Worm (Caenorhabditis elegans) whole organism, L3 larva: ENCODE measurements around the gene ZC239.20.

Experiments used
- R02D3.7 ChIP-seq: fragments of 150-350 bp; optimal IDR thresholded peaks from 2 replicates; lab custom pipeline; 2014; ENCODE audit warnings: missing biosample characterization, missing genetic modification characterization
- ceh-16 ChIP-seq: sonication (generic microtip); optimal IDR thresholded peaks from 2 replicates; lab custom pipeline; 2017; ENCODE audit warnings: missing biosample characterization, missing genetic modification characterization
- ceh-28 ChIP-seq: fragments of 150-350 bp; optimal IDR thresholded peaks from 2 replicates; lab custom pipeline; 2014; ENCODE audit warnings: missing biosample characterization, missing genetic modification reagents, missing genetic modification characterization
- ceh-82 ChIP-seq: fragments of 150-350 bp; optimal IDR thresholded peaks from 2 replicates; lab custom pipeline; 2014; ENCODE audit warnings: missing biosample characterization, missing genetic modification characterization
- ceh-9 ChIP-seq: sonication (generic microtip); optimal IDR thresholded peaks from 2 replicates; lab custom pipeline; 2018; ENCODE audit warnings: missing biosample characterization, missing genetic modification characterization
- egl-27 ChIP-seq: sonication (generic microtip); optimal IDR thresholded peaks from 4 replicates; lab custom pipeline; 2017; ENCODE audit warnings: missing biosample characterization, missing genetic modification reagents, missing genetic modification characterization
- egl-5 ChIP-seq: fragments of 150-350 bp; optimal IDR thresholded peaks from 2 replicates; lab custom pipeline; 2017; ENCODE audit warnings: missing biosample characterization, missing genetic modification reagents, missing genetic modification characterization, inconsistent platforms
- elt-2 ChIP-seq: sonication (generic microtip); optimal IDR thresholded peaks from 2 replicates; lab custom pipeline; 2016; ENCODE audit warnings: missing genetic modification reagents, mild to moderate bottlenecking, missing genetic modification characterization, missing compliant biosample characterization
- elt-3 ChIP-seq, 3 experiments: fragments of 150-350 bp in 1 of 3; sonication (generic microtip) in 2 of 3; optimal IDR thresholded peaks; 2 replicates in 2 of 3; 4 replicates in 1 of 3; lab custom pipeline; 2014 to 2017; ENCODE audit warnings: missing biosample characterization in 3 of 3, missing genetic modification characterization in 3 of 3
- eor-1 ChIP-seq, 2 experiments: fragments of 150-350 bp; optimal IDR thresholded peaks; 2 replicates each; lab custom pipeline; 2014 to 2018; ENCODE audit warnings: missing biosample characterization in 2 of 2, missing genetic modification characterization in 2 of 2
- fkh-2 ChIP-seq: fragments of 150-350 bp; optimal IDR thresholded peaks from 2 replicates; lab custom pipeline; 2014; ENCODE audit warnings: missing biosample characterization, missing genetic modification reagents, missing genetic modification characterization
- fos-1 ChIP-seq: fragments of 150-350 bp; optimal IDR thresholded peaks from 2 replicates; lab custom pipeline; 2014; ENCODE audit warnings: missing biosample characterization, missing genetic modification characterization
- jun-1 ChIP-seq: fragments of 150-350 bp; optimal IDR thresholded peaks from 2 replicates; lab custom pipeline; 2014; ENCODE audit warnings: missing biosample characterization, missing genetic modification reagents, missing genetic modification characterization
- lin-15B ChIP-seq: fragments of 150-350 bp; optimal IDR thresholded peaks from 2 replicates; lab custom pipeline; 2014; ENCODE audit warnings: missing biosample characterization, missing genetic modification characterization
- lsy-12 ChIP-seq: sonication (generic microtip); optimal IDR thresholded peaks from 2 replicates; lab custom pipeline; 2016; ENCODE audit warnings: mild to moderate bottlenecking, missing genetic modification characterization, missing compliant biosample characterization
- mdl-1 ChIP-seq: fragments of 150-350 bp; optimal IDR thresholded peaks from 2 replicates; lab custom pipeline; 2014; ENCODE audit warnings: missing biosample characterization, missing genetic modification characterization
- nfya-1 ChIP-seq: sonication (generic microtip); optimal IDR thresholded peaks from 2 replicates; lab custom pipeline; 2017; ENCODE audit warnings: missing genetic modification characterization, mild to moderate bottlenecking, missing compliant biosample characterization, antibody characterized with exemption, moderate library complexity; ENCODE audit not compliant: insufficient read depth
- nhr-11 ChIP-seq: fragments of 150-350 bp; optimal IDR thresholded peaks from 2 replicates; lab custom pipeline; 2014; ENCODE audit warnings: missing biosample characterization, missing genetic modification characterization
- nhr-12 ChIP-seq: fragments of 150-350 bp; optimal IDR thresholded peaks from 2 replicates; lab custom pipeline; 2014; ENCODE audit warnings: missing biosample characterization, missing genetic modification characterization
- nhr-23 ChIP-seq: fragments of 150-350 bp; optimal IDR thresholded peaks from 2 replicates; lab custom pipeline; 2014; ENCODE audit warnings: missing biosample characterization, missing genetic modification reagents, missing genetic modification characterization
- nhr-237 ChIP-seq: fragments of 150-350 bp; optimal IDR thresholded peaks from 2 replicates; lab custom pipeline; 2014; ENCODE audit warnings: missing biosample characterization, missing genetic modification characterization
- nhr-25 ChIP-seq: sonication (generic microtip); optimal IDR thresholded peaks from 2 replicates; lab custom pipeline; 2017; ENCODE audit warnings: missing biosample characterization, missing genetic modification characterization
- nhr-28 ChIP-seq: fragments of 150-350 bp; optimal IDR thresholded peaks from 2 replicates; lab custom pipeline; 2014; ENCODE audit warnings: missing biosample characterization, missing genetic modification characterization
- nhr-67 ChIP-seq: fragments of 150-350 bp; optimal IDR thresholded peaks from 2 replicates; lab custom pipeline; 2014; ENCODE audit warnings: missing biosample characterization, missing genetic modification characterization
- nhr-77 ChIP-seq: fragments of 150-350 bp; optimal IDR thresholded peaks from 2 replicates; lab custom pipeline; 2014; ENCODE audit warnings: missing biosample characterization, missing genetic modification characterization
- pha-4 ChIP-seq: fragments of 150-350 bp; optimal IDR thresholded peaks from 2 replicates; lab custom pipeline; 2014; ENCODE audit warnings: missing biosample characterization, missing genetic modification reagents, missing genetic modification characterization
- pqm-1 ChIP-seq: fragments of 150-350 bp; optimal IDR thresholded peaks from 2 replicates; lab custom pipeline; 2017; ENCODE audit warnings: missing biosample characterization, missing genetic modification characterization, inconsistent platforms
- sea-2 ChIP-seq: fragments of 150-350 bp; sonication (generic microtip); optimal IDR thresholded peaks from 4 replicates; lab custom pipeline; 2014; ENCODE audit warnings: missing biosample characterization, missing genetic modification reagents, missing genetic modification characterization
- skn-1 ChIP-seq: fragments of 150-350 bp; optimal IDR thresholded peaks from 2 replicates; lab custom pipeline; 2014; ENCODE audit warnings: missing biosample characterization, missing genetic modification characterization
- tbx-2 ChIP-seq: sonication (generic microtip); optimal IDR thresholded peaks from 2 replicates; lab custom pipeline; 2016; ENCODE audit warnings: mild to moderate bottlenecking, missing genetic modification characterization, missing compliant biosample characterization
- unc-62 ChIP-seq: fragments of 150-350 bp; sonication (generic microtip); optimal IDR thresholded peaks from 4 replicates; lab custom pipeline; 2014; ENCODE audit warnings: missing biosample characterization, missing genetic modification reagents, missing genetic modification characterization
- zag-1 ChIP-seq: fragments of 150-350 bp; optimal IDR thresholded peaks from 2 replicates; lab custom pipeline; 2014; ENCODE audit warnings: missing biosample characterization, missing genetic modification characterization
- ztf-11 ChIP-seq: fragments of 150-350 bp; optimal IDR thresholded peaks from 2 replicates; lab custom pipeline; 2014; ENCODE audit warnings: missing biosample characterization, missing genetic modification characterization

The ZC239.20 gene

ce11 chrII:3247556-3247955, 41.2 kb upstream of the ZC239.20 start:
- TF ChIP-seq nhr-67 (tag; lab: Kevin White, UChicago) (no peak), ceh-82 (tag; lab: Kevin White, UChicago) (no peak)

- TF ChIP-seq nhr-25 (no peak), elt-2 (peak; percentile 99), nhr-12 (no peak), tbx-2 (no peak), pqm-1 (tag; lab: Kevin White, UChicago) (peak; percentile 96), egl-5 (tag; lab: Kevin White, UChicago) (no peak), jun-1 (tag; lab: Kevin White, UChicago) (peak; percentile 71), nhr-11 (no peak), ceh-16 (tag; lab: Kevin White, UChicago) (no peak), nfya-1 (tag; lab: Kevin White, UChicago) (no peak), eor-1 (tag; optimal IDR thresholded peaks at IDR 0.05; lab: Kevin White, UChicago) (no peak)
- TF ChIP-seq, all 47 proteins: peak for 3
Observed at ce11 chrII:3245836-3246235, 39.5 kb upstream of the ZC239.20 start, which contains the start of gene C17F4.7. Gene C17F4.7 (minus strand): TSS chrII:3246015.

ce11 chrII:3244758-3245157, 38.4 kb upstream of the ZC239.20 start:
- peak; percentile 9 for TF ChIP-seq fos-1 (tag; lab: Kevin White, UChicago)
- no peak for TF ChIP-seq jun-1 (tag; lab: Kevin White, UChicago)
- TF ChIP-seq lin-15B = no peak
- TF ChIP-seq fkh-2 = no peak
- peak; percentile 54 for TF ChIP-seq nhr-77 (tag; lab: Kevin White, UChicago)
- no peak for TF ChIP-seq unc-62
- no peak for TF ChIP-seq R02D3.7 (tag; lab: Kevin White, UChicago)
- no peak for TF ChIP-seq lsy-12 (tag; lab: Kevin White, UChicago)
- TF ChIP-seq elt-2 = peak; percentile 50
- no peak for TF ChIP-seq sea-2 (GFP tag; lab: Kevin White, UChicago)
- no peak for TF ChIP-seq egl-27

DNA sequence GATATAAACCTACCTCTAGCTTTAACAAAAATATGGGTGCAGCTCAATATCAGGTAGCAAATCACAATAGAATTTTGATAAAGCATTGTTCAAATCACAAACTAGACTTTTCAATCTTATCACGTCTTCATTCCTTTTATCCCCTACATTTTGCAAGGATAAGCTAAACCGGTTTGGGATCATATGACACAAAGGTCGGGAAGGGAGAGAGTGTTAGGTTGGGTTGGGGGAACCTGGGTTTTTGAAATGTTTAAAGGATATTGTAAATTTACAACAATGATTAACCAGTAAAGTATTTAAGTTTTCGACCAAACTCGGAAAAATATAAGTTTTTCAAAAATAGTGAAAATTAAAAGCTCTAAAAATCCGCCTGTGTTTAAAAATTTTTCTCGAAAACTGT, 37.7 kb upstream of the ZC239.20 start, which contains the start of gene C17F4.12:
C17F4.12 (minus strand) TSS at position 101 of the 400 bp plus-strand sequence.
- TF ChIP-seq sea-2 (GFP tag; lab: Kevin White, UChicago) (no peak), egl-5 (tag; lab: Kevin White, UChicago) (no peak), fos-1 (tag; lab: Kevin White, UChicago) (no peak), nhr-77 (tag; lab: Kevin White, UChicago) (no peak), ceh-16 (tag; lab: Kevin White, UChicago) (no peak), R02D3.7 (tag; lab: Kevin White, UChicago) (no peak), ztf-11 (tag; lab: Kevin White, UChicago) (no peak), lsy-12 (tag; lab: Kevin White, UChicago) (no peak), ceh-9 (tag; lab: Kevin White, UChicago) (no peak), nhr-67 (tag; lab: Kevin White, UChicago) (no peak)

- TF ChIP-seq nhr-237 (no peak), elt-3 (tag; optimal IDR thresholded peaks at IDR 0.05; lab: Kevin White, UChicago) (peak in 1 of 3 experiments; percentile 27), elt-2 (no peak), nhr-23 (tag; lab: Kevin White, UChicago) (peak; percentile 35), mdl-1 (tag; lab: Kevin White, UChicago) (no peak), pha-4 (tag; lab: Kevin White, UChicago) (no peak), pqm-1 (tag; lab: Kevin White, UChicago) (no peak), zag-1 (tag; lab: Kevin White, UChicago) (no peak), skn-1 (tag; lab: Kevin White, UChicago) (no peak), ceh-16 (tag; lab: Kevin White, UChicago) (no peak), jun-1 (tag; lab: Kevin White, UChicago) (no peak)
Observed at ce11 chrII:3241842-3242241, 35.5 kb upstream of the ZC239.20 start.

- TF ChIP-seq nfya-1 (tag; lab: Kevin White, UChicago) = no peak
- TF ChIP-seq nhr-28 = no peak
- no peak for TF ChIP-seq ceh-28 (tag; lab: Kevin White, UChicago)
- TF ChIP-seq, all 47 proteins: peak for 0
Observed at ce11 chrII:3240207-3240606, 33.9 kb upstream of the ZC239.20 start, which contains the start of gene C17F4.3. Gene C17F4.3 (plus strand): TSS chrII:3240507.
